Fruit fly (Drosophila melanogaster): ENCODE results near the gene btn.

Gene btn

dm6 chr3R:22590668-22591275 is 4.3 kb upstream of the btn start (continued):
- no peak for TF ChIP-seq NFAT (GFP tag; IDR thresholded peaks at IDR 0.05)
- TF ChIP-seq CG18476 (GFP tag; optimal IDR thresholded peaks at IDR 0.05) = peak; percentile 37
- peak; percentile 41 for TF ChIP-seq Antp (GFP tag; optimal IDR thresholded peaks at IDR 0.05)
- peak; percentile 76 for TF ChIP-seq CG15601 (tag; optimal IDR thresholded peaks at IDR 0.05)
- no peak for TF ChIP-seq amos (GFP tag; IDR thresholded peaks at IDR 0.05; ENCODE audit: partially characterized antibody)
- no peak for TF ChIP-seq vnd (GFP tag; IDR thresholded peaks at IDR 0.05; ENCODE audit: partially characterized antibody)
- no peak for TF ChIP-seq CG15514 (GFP tag; optimal IDR thresholded peaks at IDR 0.05)
- TF ChIP-seq zfh2 (GFP tag; optimal IDR thresholded peaks at IDR 0.05) = no peak
- TF ChIP-seq CG13894 (tag; optimal IDR thresholded peaks at IDR 0.05) = no peak
- TF ChIP-seq gem (tag; optimal IDR thresholded peaks at IDR 0.05) = peak; percentile 85
- peak; percentile 56 for TF ChIP-seq CG1602 (GFP tag; optimal IDR thresholded peaks at IDR 0.05)
- no peak for TF ChIP-seq Poxn (GFP tag; IDR thresholded peaks at IDR 0.05)
- TF ChIP-seq CG8924 (tag; optimal IDR thresholded peaks at IDR 0.05) = peak; percentile 68
- peak; percentile 34; the same call in 1 of the 2 replicates for TF ChIP-seq E2f2 (GFP tag; IDR thresholded peaks at IDR 0.05)
- peak; percentile 36 for TF ChIP-seq tx (GFP tag; optimal IDR thresholded peaks at IDR 0.05)
- TF ChIP-seq Ptx1 (GFP tag; IDR thresholded peaks at IDR 0.05) = no peak; the same call in 1 of the 2 replicates
- no peak for TF ChIP-seq sna (GFP tag; IDR thresholded peaks at IDR 0.05; ENCODE audit: partially characterized antibody)
- TF ChIP-seq Med (GFP tag) = peak; percentile 85
- no peak for TF ChIP-seq psq (GFP tag; optimal IDR thresholded peaks at IDR 0.05)
- TF ChIP-seq Oaz (GFP tag; IDR thresholded peaks at IDR 0.05) = peak; percentile 17; the same call in 1 of the 2 replicates
- no peak for TF ChIP-seq NfI (GFP tag; optimal IDR thresholded peaks at IDR 0.05)
- TF ChIP-seq CG2889 (GFP tag; IDR thresholded peaks at IDR 0.05) = no peak
- TF ChIP-seq CG3281 (GFP tag; optimal IDR thresholded peaks at IDR 0.05) = no peak
- TF ChIP-seq gsb-n (tag; optimal IDR thresholded peaks at IDR 0.05) = peak; percentile 80
- peak; percentile 47 for TF ChIP-seq tin (GFP tag; optimal IDR thresholded peaks at IDR 0.05)
- TF ChIP-seq CG18011 (GFP tag; optimal IDR thresholded peaks at IDR 0.05) = no peak
- TF ChIP-seq CG30020 (tag; optimal IDR thresholded peaks at IDR 0.05) = peak; percentile 20
- peak; percentile 69 for TF ChIP-seq CG6254 (GFP tag; optimal IDR thresholded peaks at IDR 0.05)
- TF ChIP-seq CG10959 (GFP tag; IDR thresholded peaks at IDR 0.05) = peak; percentile 47; the same call in 1 of the 2 replicates
- TF ChIP-seq CG4282 (GFP tag; optimal IDR thresholded peaks at IDR 0.05) = no peak
- no peak for TF ChIP-seq CG9797 (GFP tag; optimal IDR thresholded peaks at IDR 0.05)
- peak; percentile 66 for TF ChIP-seq CG2678 (tag; optimal IDR thresholded peaks at IDR 0.05)
- peak; percentile 37; the same call in 1 of the 2 replicates for TF ChIP-seq CG10366 (GFP tag; IDR thresholded peaks at IDR 0.05)
- no peak for TF ChIP-seq nerfin-2 (GFP tag; IDR thresholded peaks at IDR 0.05; ENCODE audit: partially characterized antibody)
- TF ChIP-seq bbx (GFP tag; IDR thresholded peaks at IDR 0.05; ENCODE audit: partially characterized antibody) = no peak
- TF ChIP-seq cwo (GFP tag; optimal IDR thresholded peaks at IDR 0.05) = no peak
- peak; percentile 51 for TF ChIP-seq oc (tag; optimal IDR thresholded peaks at IDR 0.05)
- peak; percentile 39 for TF ChIP-seq CG2116 (GFP tag; optimal IDR thresholded peaks at IDR 0.05)
- TF ChIP-seq CG32772 (GFP tag; IDR thresholded peaks at IDR 0.05) = peak; percentile 33; the same call in 1 of the 2 replicates
- TF ChIP-seq nmo (GFP tag; optimal IDR thresholded peaks at IDR 0.05) = peak; percentile 86
- no peak for TF ChIP-seq her (GFP tag; optimal IDR thresholded peaks at IDR 0.05)
- TF ChIP-seq Dfd (GFP tag; optimal IDR thresholded peaks at IDR 0.05) = no peak
- TF ChIP-seq bsh (GFP tag; optimal IDR thresholded peaks at IDR 0.05) = peak; percentile 50 to 70
- TF ChIP-seq Nf-YA (GFP tag; IDR thresholded peaks at IDR 0.05) = no peak
- TF ChIP-seq ranshi (GFP tag; IDR thresholded peaks at IDR 0.05) = no peak; the same call in none of the 2 replicates
- no peak for TF ChIP-seq Aef1 (GFP tag; IDR thresholded peaks at IDR 0.05)
- no peak; the same call in 1 of the 2 replicates for TF ChIP-seq CG8765 (GFP tag; IDR thresholded peaks at IDR 0.05)
- TF ChIP-seq CG10565 (GFP tag; optimal IDR thresholded peaks at IDR 0.05) = no peak
- TF ChIP-seq CG17385 (GFP tag; optimal IDR thresholded peaks at IDR 0.05) = peak; percentile 56

Data from whole organism, embryonic.